Fruit fly (Drosophila melanogaster): ENCODE results near the gene CG13931.

CG13931 gene

dm6 chr3L:1702367-1702927, at the start of gene CG13931:
TSS of gene CG13931 (minus strand) at chr3L:1702407.
- no peak for TF ChIP-seq noc (tag; optimal IDR thresholded peaks at IDR 0.05)

dm6 chr3L:1748218-1748617, 46.0 kb upstream of the CG13931 start:
- TF ChIP-seq noc (tag; optimal IDR thresholded peaks at IDR 0.05) = no peak

- peak; percentile 95 for TF ChIP-seq noc (tag; optimal IDR thresholded peaks at IDR 0.05)
Measured at dm6 chr3L:1746338-1747199, 44.4 kb upstream of the CG13931 start, which contains the start of gene CG13921. TSS of gene CG13921 (plus strand) at chr3L:1746907.

dm6 chr3L:1745432-1745831, 43.2 kb upstream of the CG13931 start:
- peak; percentile 74 for TF ChIP-seq noc (tag; optimal IDR thresholded peaks at IDR 0.05)

dm6 chr3L:1742552-1743097, 40.4 kb upstream of the CG13931 start:
- no peak for TF ChIP-seq noc (tag; optimal IDR thresholded peaks at IDR 0.05)

dm6 chr3L:1741655-1742551, 39.7 kb upstream of the CG13931 start:
- TF ChIP-seq noc (tag; optimal IDR thresholded peaks at IDR 0.05) = peak; percentile 73

- no peak for TF ChIP-seq noc (tag; optimal IDR thresholded peaks at IDR 0.05)
Measured at dm6 chr3L:1741107-1741506, 38.9 kb upstream of the CG13931 start.

dm6 chr3L:1740129-1740975, 38.1 kb upstream of the CG13931 start:
- TF ChIP-seq noc (tag; optimal IDR thresholded peaks at IDR 0.05) = no peak

dm6 chr3L:1739522-1740128, 37.4 kb upstream of the CG13931 start:
- no peak for TF ChIP-seq noc (tag; optimal IDR thresholded peaks at IDR 0.05)

- no peak for TF ChIP-seq noc (tag; optimal IDR thresholded peaks at IDR 0.05)
Measured at dm6 chr3L:1738375-1739328, 36.4 kb upstream of the CG13931 start, which contains the start of gene Gk2. TSS of gene Gk2 (plus strand) at chr3L:1738407.

- TF ChIP-seq noc (tag; optimal IDR thresholded peaks at IDR 0.05) = peak; percentile 50
Measured at dm6 chr3L:1737898-1738322, 35.7 kb upstream of the CG13931 start, which contains the start of gene PIG-Wb. TSS of gene PIG-Wb (minus strand) at chr3L:1738106.

dm6 chr3L:1735603-1736002, 33.4 kb upstream of the CG13931 start, which contains the start of gene Oseg4:
TSS of gene Oseg4 (minus strand) at chr3L:1735767.
- TF ChIP-seq noc (tag; optimal IDR thresholded peaks at IDR 0.05) = no peak

dm6 chr3L:1730873-1731272, 28.7 kb upstream of the CG13931 start, which contains the start of gene drpr:
TSS of gene drpr (minus strand) at chr3L:1731107.
- peak; percentile 5 for TF ChIP-seq noc (tag; optimal IDR thresholded peaks at IDR 0.05)

Measured in whole organism, larva.